Fruit fly (Drosophila melanogaster) whole organism, embryonic: ENCODE results near the gene CG43680.
A peak's percentile ranks its signal among the peaks of the same experiment; 100 is the strongest.

Experiments used
- Ada2b ChIP-seq: fragments of 200-800 bp; sonication (Bioruptor generic); IDR thresholded peaks from 2 replicates; pipeline ENCODE4 v1.3.6; 2022; ENCODE audit warnings: missing biosample characterization, missing genetic modification characterization
- BEAF-32 ChIP-seq: fragments of 200-800 bp; sonication (Bioruptor generic); optimal IDR thresholded peaks from 3 replicates; lab custom pipeline; 2017; ENCODE audit warnings: missing biosample characterization, missing genetic modification characterization, mild to moderate bottlenecking, moderate library complexity, missing genetic modification reagents
- BtbVII ChIP-seq: fragments of 200-800 bp; sonication (Bioruptor generic); optimal IDR thresholded peaks from 3 replicates; lab custom pipeline; 2017; ENCODE audit warnings: missing biosample characterization, mild to moderate bottlenecking, missing genetic modification characterization
- CG11398 ChIP-seq: fragments of 200-800 bp; sonication (Bioruptor generic); optimal IDR thresholded peaks from 2 replicates; lab custom pipeline; 2016; ENCODE audit warnings: missing biosample characterization, missing genetic modification characterization
- CG12071 ChIP-seq: fragments of 200-800 bp; sonication (Bioruptor generic); optimal IDR thresholded peaks from 3 replicates; lab custom pipeline; 2018; ENCODE audit warnings: missing biosample characterization, mild to moderate bottlenecking, missing genetic modification characterization
- CG12744 ChIP-seq: fragments of 200-800 bp; sonication (Bioruptor generic); optimal IDR thresholded peaks from 2 replicates; lab custom pipeline; 2016; ENCODE audit warnings: missing biosample characterization, missing genetic modification characterization
- CG12769 ChIP-seq: fragments of 200-800 bp; sonication (Bioruptor generic); optimal IDR thresholded peaks from 2 replicates; lab custom pipeline; 2019; ENCODE audit warnings: missing biosample characterization, mild to moderate bottlenecking, missing genetic modification characterization, moderate library complexity
- CG14014 ChIP-seq: fragments of 200-800 bp; sonication (Bioruptor generic); IDR thresholded peaks from 2 replicates; pipeline ENCODE4 v1.3.6; 2022; ENCODE audit warnings: missing biosample characterization, missing genetic modification characterization
- CG1602 ChIP-seq: fragments of 200-800 bp; sonication (Bioruptor generic); optimal IDR thresholded peaks from 3 replicates; lab custom pipeline; 2016; ENCODE audit warnings: missing biosample characterization, missing genetic modification characterization
- CG1647 ChIP-seq: fragments of 200-800 bp; sonication (Bioruptor generic); optimal IDR thresholded peaks from 3 replicates; lab custom pipeline; 2016; ENCODE audit warnings: missing biosample characterization, missing genetic modification characterization
- CG16779 ChIP-seq: fragments of 200-800 bp; sonication (Bioruptor generic); IDR thresholded peaks from 2 replicates; pipeline ENCODE4 v1.3.6; 2022; ENCODE audit warnings: missing biosample characterization, missing genetic modification characterization
- CG17568 ChIP-seq: fragments of 200-800 bp; sonication (Bioruptor generic); optimal IDR thresholded peaks from 2 replicates; lab custom pipeline; 2018; ENCODE audit warnings: missing biosample characterization, mild to moderate bottlenecking, missing genetic modification characterization, moderate library complexity
- CG17829 ChIP-seq: fragments of 200-800 bp; optimal IDR thresholded peaks from 2 replicates; lab custom pipeline; 2019; ENCODE audit warnings: missing biosample characterization, mild to moderate bottlenecking, missing genetic modification characterization, moderate library complexity
- CG2120 ChIP-seq: fragments of 200-800 bp; sonication (Bioruptor generic); optimal IDR thresholded peaks from 3 replicates; lab custom pipeline; 2016; ENCODE audit warnings: missing biosample characterization, missing genetic modification characterization
- CG34376 ChIP-seq: fragments of 200-800 bp; sonication (Bioruptor generic); optimal IDR thresholded peaks from 2 replicates; lab custom pipeline; 2018; ENCODE audit warnings: missing biosample characterization, mild to moderate bottlenecking, missing genetic modification characterization
- CG7556 ChIP-seq: fragments of 200-800 bp; sonication (Bioruptor generic); optimal IDR thresholded peaks from 2 replicates; lab custom pipeline; 2017; ENCODE audit warnings: missing biosample characterization, mild to moderate bottlenecking, missing genetic modification characterization
- CG7963 ChIP-seq: fragments of 200-800 bp; sonication (Bioruptor generic); IDR thresholded peaks from 3 replicates; pipeline ENCODE4 v1.3.6; 2022; ENCODE audit warnings: missing biosample characterization, missing genetic modification characterization; ENCODE audit not compliant: partially characterized antibody
- CG9727 ChIP-seq: fragments of 200-800 bp; sonication (Bioruptor generic); optimal IDR thresholded peaks from 3 replicates; lab custom pipeline; 2017; ENCODE audit warnings: missing biosample characterization, mild to moderate bottlenecking, missing genetic modification characterization
- CrebB ChIP-seq: fragments of 200-800 bp; sonication (Bioruptor generic); optimal IDR thresholded peaks from 3 replicates; lab custom pipeline; 2018; ENCODE audit warnings: missing biosample characterization, mild to moderate bottlenecking, missing genetic modification characterization
- Dref ChIP-seq: fragments of 200-800 bp; sonication (Bioruptor generic); IDR thresholded peaks from 2 replicates; pipeline ENCODE4 v1.3.6; 2022; ENCODE audit warnings: missing biosample characterization, missing genetic modification characterization
- Fer3 ChIP-seq: fragments of 200-800 bp; sonication (Bioruptor generic); optimal IDR thresholded peaks from 2 replicates; lab custom pipeline; 2018; ENCODE audit warnings: missing biosample characterization, mild to moderate bottlenecking, missing genetic modification characterization, moderate library complexity
- HmgD ChIP-seq: fragments of 200-800 bp; sonication (Bioruptor generic); optimal IDR thresholded peaks from 3 replicates; lab custom pipeline; 2016; ENCODE audit warnings: missing biosample characterization, missing genetic modification characterization
- Mad ChIP-seq: fragments of 200-800 bp; sonication (Bioruptor generic); optimal IDR thresholded peaks from 2 replicates; lab custom pipeline; 2016; ENCODE audit warnings: missing biosample characterization, missing genetic modification characterization
- Six4 ChIP-seq: fragments of 200-800 bp; sonication (Bioruptor generic); optimal IDR thresholded peaks from 2 replicates; lab custom pipeline; 2016; ENCODE audit warnings: missing biosample characterization, missing genetic modification characterization
- Sox100B ChIP-seq: fragments of 200-800 bp; sonication (Bioruptor generic); optimal IDR thresholded peaks from 3 replicates; lab custom pipeline; 2018; ENCODE audit warnings: missing biosample characterization, mild to moderate bottlenecking, missing genetic modification characterization
- abd-A ChIP-seq: fragments of 200-800 bp; sonication (Bioruptor generic); optimal IDR thresholded peaks from 3 replicates; lab custom pipeline; 2019; ENCODE audit warnings: missing biosample characterization, mild to moderate bottlenecking, missing genetic modification characterization, moderate library complexity
- cas ChIP-seq: fragments of 200-800 bp; sonication (Bioruptor generic); IDR thresholded peaks from 2 replicates; pipeline ENCODE4 v1.3.6; 2022; ENCODE audit warnings: missing biosample characterization, missing genetic modification characterization
- chif ChIP-seq, 2 experiments: fragments of 200-800 bp; sonication (Bioruptor generic); optimal IDR thresholded peaks; 3 replicates each; lab custom pipeline; 2016; ENCODE audit warnings: missing biosample characterization in 2 of 2, missing genetic modification characterization in 2 of 2
- corto ChIP-seq: fragments of 200-800 bp; sonication (Bioruptor generic); optimal IDR thresholded peaks from 2 replicates; lab custom pipeline; 2016; ENCODE audit warnings: missing biosample characterization, mild to moderate bottlenecking, missing genetic modification characterization, moderate library complexity
- da ChIP-seq: fragments of 200-800 bp; sonication (Bioruptor generic); optimal IDR thresholded peaks from 2 replicates; lab custom pipeline; 2016; ENCODE audit warnings: missing biosample characterization, missing genetic modification characterization
- danr ChIP-seq: fragments of 200-800 bp; sonication (Bioruptor generic); IDR thresholded peaks from 2 replicates; pipeline ENCODE4 v1.3.6; 2022; ENCODE audit warnings: missing biosample characterization, missing genetic modification characterization
- eve ChIP-seq, 2 experiments: fragments of >200 bp; optimal IDR thresholded peaks; 2 replicates each; lab custom pipeline; 2017; ENCODE audit warnings: missing biosample characterization in 2 of 2, missing genetic modification characterization in 2 of 2
- eyg ChIP-seq: fragments of 200-800 bp; sonication (Bioruptor generic); optimal IDR thresholded peaks from 3 replicates; lab custom pipeline; 2016; ENCODE audit warnings: missing biosample characterization, missing genetic modification characterization
- gem ChIP-seq: fragments of 200-800 bp; sonication (Bioruptor generic); optimal IDR thresholded peaks from 2 replicates; lab custom pipeline; 2019; ENCODE audit warnings: missing biosample characterization, mild to moderate bottlenecking, missing genetic modification characterization, moderate library complexity
- hb ChIP-seq: fragments of 200-800 bp; sonication (Bioruptor generic); IDR thresholded peaks from 3 replicates; pipeline ENCODE4 v1.3.6; 2022; ENCODE audit warnings: missing biosample characterization, missing genetic modification characterization; ENCODE audit not compliant: partially characterized antibody
- ken ChIP-seq: fragments of 200-800 bp; sonication (Bioruptor generic); IDR thresholded peaks from 3 replicates; pipeline ENCODE4 v1.3.6; 2022; ENCODE audit warnings: missing biosample characterization, missing genetic modification characterization
- lab ChIP-seq: fragments of 200-800 bp; sonication (Bioruptor generic); optimal IDR thresholded peaks from 3 replicates; lab custom pipeline; 2017; ENCODE audit warnings: missing biosample characterization, missing genetic modification characterization, mild to moderate bottlenecking, moderate library complexity, missing genetic modification reagents
- nerfin-1 ChIP-seq: fragments of 200-800 bp; sonication (Bioruptor generic); optimal IDR thresholded peaks from 3 replicates; lab custom pipeline; 2019; ENCODE audit warnings: missing biosample characterization, mild to moderate bottlenecking, missing genetic modification characterization, moderate library complexity
- nerfin-2 ChIP-seq: fragments of 200-800 bp; sonication (Bioruptor generic); IDR thresholded peaks from 2 replicates; pipeline ENCODE4 v1.3.6; 2022; ENCODE audit warnings: missing biosample characterization, missing genetic modification characterization; ENCODE audit not compliant: partially characterized antibody
- odd ChIP-seq: fragments of 200-800 bp; sonication (Bioruptor generic); optimal IDR thresholded peaks from 2 replicates; lab custom pipeline; 2017; ENCODE audit warnings: missing biosample characterization, mild to moderate bottlenecking, missing genetic modification characterization
- psq ChIP-seq: fragments of 200-800 bp; sonication (Bioruptor generic); optimal IDR thresholded peaks from 2 replicates; lab custom pipeline; 2017; ENCODE audit warnings: missing biosample characterization, missing genetic modification characterization
- pum ChIP-seq: fragments of 200-800 bp; sonication (Bioruptor generic); optimal IDR thresholded peaks from 2 replicates; lab custom pipeline; 2016; ENCODE audit warnings: missing biosample characterization, missing genetic modification characterization
- run ChIP-seq: fragments of 200-800 bp; sonication (Bioruptor generic); optimal IDR thresholded peaks from 3 replicates; lab custom pipeline; 2018; ENCODE audit warnings: missing biosample characterization, mild to moderate bottlenecking, missing genetic modification characterization
- salm ChIP-seq: fragments of 200-800 bp; sonication (Bioruptor generic); optimal IDR thresholded peaks from 2 replicates; lab custom pipeline; 2018; ENCODE audit warnings: missing biosample characterization, mild to moderate bottlenecking, missing genetic modification characterization
- sug ChIP-seq: fragments of 200-800 bp; optimal IDR thresholded peaks from 2 replicates; lab custom pipeline; 2019; ENCODE audit warnings: missing biosample characterization, mild to moderate bottlenecking, missing genetic modification characterization, moderate library complexity
- tap ChIP-seq: fragments of 200-800 bp; optimal IDR thresholded peaks from 3 replicates; lab custom pipeline; 2019; ENCODE audit warnings: missing biosample characterization, mild to moderate bottlenecking, missing genetic modification characterization, moderate library complexity
- toy ChIP-seq: fragments of 200-800 bp; sonication (Bioruptor generic); IDR thresholded peaks from 2 replicates; pipeline ENCODE4 v1.3.6; 2022; ENCODE audit warnings: missing biosample characterization, missing genetic modification characterization
- ttk ChIP-seq: fragments of 200-800 bp; sonication (Bioruptor generic); IDR thresholded peaks from 2 replicates; pipeline ENCODE4 v2.1.2; 2022; ENCODE audit warnings: missing biosample characterization, missing genetic modification characterization
- yki ChIP-seq: fragments of >200 bp; optimal IDR thresholded peaks from 3 replicates; lab custom pipeline; 2018

Gene CG43680

dm6 chr3L:15098659-15099512 is 45.7 kb upstream of the CG43680 start (continued):
- TF ChIP-seq CG17829: peak; percentile 97
- TF ChIP-seq CG7963 (GFP tag; lab: Robert Waterston, UW): no peak
- no peak for TF ChIP-seq BEAF-32 (GFP tag; lab: Kevin White, UChicago)
- TF ChIP-seq CrebB: peak; percentile 50
- TF ChIP-seq CG11398 (GFP tag; lab: Kevin White, UChicago): no peak
- no peak for TF ChIP-seq CG16779 (GFP tag; lab: Robert Waterston, UW)
- TF ChIP-seq HmgD (GFP tag; lab: Kevin White, UChicago): no peak
- TF ChIP-seq ken (GFP tag; lab: Robert Waterston, UW): no peak; the same call in 2 of the 3 replicates
- peak; percentile 90 for TF ChIP-seq lab (GFP tag; lab: Kevin White, UChicago)
- TF ChIP-seq Fer3 (tag; lab: Kevin White, UChicago): peak; percentile 89
- peak; percentile 97 for TF ChIP-seq gem
- TF ChIP-seq CG17568: peak; percentile 67
- TF ChIP-seq Ada2b (GFP tag; lab: Robert Waterston, UW): peak; percentile 82
- no peak for TF ChIP-seq pum (GFP tag; lab: Kevin White, UChicago)
- TF ChIP-seq corto (GFP tag; lab: Kevin White, UChicago): peak; percentile 5
- TF ChIP-seq CG12769 (tag; lab: Kevin White, UChicago): no peak
- no peak for TF ChIP-seq CG1647 (GFP tag; lab: Kevin White, UChicago)
- peak; percentile 11 for TF ChIP-seq psq (GFP tag; lab: Kevin White, UChicago)
- TF ChIP-seq toy (GFP tag; lab: Robert Waterston, UW): peak; percentile 39; the same call in 1 of the 2 replicates
- peak; percentile 88 for TF ChIP-seq salm
- peak; percentile 48 for TF ChIP-seq sug (tag; lab: Kevin White, UChicago)
- TF ChIP-seq eyg (GFP tag; lab: Kevin White, UChicago): peak; percentile 9
- TF ChIP-seq CG9727: peak; percentile 88
- TF ChIP-seq nerfin-1 (tag; lab: Kevin White, UChicago): peak; percentile 91
- TF ChIP-seq ttk: peak; percentile 84
- no peak for TF ChIP-seq chif (GFP tag; optimal IDR thresholded peaks at IDR 0.05; lab: Kevin White, UChicago)
- TF ChIP-seq tap (tag; lab: Kevin White, UChicago): peak; percentile 94
- TF ChIP-seq Mad (GFP tag; lab: Kevin White, UChicago): no peak
- TF ChIP-seq danr: no peak; the same call in 1 of the 2 replicates
- peak; percentile 93 for TF ChIP-seq CG7556 (GFP tag; lab: Kevin White, UChicago)
- TF ChIP-seq CG12744: no peak
- TF ChIP-seq abd-A (tag; lab: Kevin White, UChicago): peak; percentile 53
- peak; percentile 43; the same call in 1 of the 2 replicates for TF ChIP-seq cas (GFP tag; lab: Robert Waterston, UW)
- peak; percentile 87 for TF ChIP-seq Six4
- peak; percentile 53 for TF ChIP-seq CG1602 (GFP tag; lab: Kevin White, UChicago)
- no peak for TF ChIP-seq CG12071
- no peak for TF ChIP-seq eve (GFP tag; optimal IDR thresholded peaks at IDR 0.05; lab: Kevin White, UChicago)
- TF ChIP-seq odd (GFP tag; lab: Kevin White, UChicago): peak; percentile 81
- no peak for TF ChIP-seq hb
- peak; percentile 69 for TF ChIP-seq CG34376 (GFP tag; lab: Kevin White, UChicago)
- peak; percentile 23 for TF ChIP-seq yki (lab: Kevin White, UChicago)
- TF ChIP-seq run (tag; lab: Kevin White, UChicago): peak; percentile 92
- no peak for TF ChIP-seq da (GFP tag; lab: Kevin White, UChicago)
- TF ChIP-seq BtbVII (GFP tag; lab: Kevin White, UChicago): peak; percentile 86
- peak; percentile 40 for TF ChIP-seq CG2120 (GFP tag; lab: Kevin White, UChicago)
- no peak for TF ChIP-seq Dref (GFP tag; lab: Robert Waterston, UW)
- peak; percentile 70; the same call in 1 of the 2 replicates for TF ChIP-seq CG14014 (GFP tag; lab: Robert Waterston, UW)
- TF ChIP-seq nerfin-2 (GFP tag; lab: Robert Waterston, UW): no peak
- peak; percentile 95 for TF ChIP-seq Sox100B (GFP tag; lab: Kevin White, UChicago)
